Worm (Caenorhabditis elegans) whole organism, L4 larva: Measurements from ENCODE around the gene Y46H3C.5.
A peak's percentile ranks its signal among the peaks of the same experiment; 100 is the strongest.

Source experiments
- F10B5.3 ChIP-seq: sonication (generic microtip); optimal IDR thresholded peaks from 2 replicates; lab custom pipeline; 2016; ENCODE audit warnings: mild to moderate bottlenecking, missing genetic modification characterization, missing compliant biosample characterization
- F44E2.7 ChIP-seq: fragments of 200-800 bp; sonication (Bioruptor generic); IDR thresholded peaks from 2 replicates; pipeline ENCODE4 v2.1.2; 2022; ENCODE audit warnings: missing genetic modification characterization, missing compliant biosample characterization
- aly-2 ChIP-seq: sonication (generic microtip); optimal IDR thresholded peaks from 2 replicates; lab custom pipeline; 2018; ENCODE audit warnings: missing biosample characterization, missing genetic modification characterization
- ceh-62 ChIP-seq: sonication (generic microtip); optimal IDR thresholded peaks from 2 replicates; lab custom pipeline; 2017; ENCODE audit warnings: missing biosample characterization, missing genetic modification characterization
- cey-2 ChIP-seq: sonication (generic microtip); optimal IDR thresholded peaks from 3 replicates; lab custom pipeline; 2017; ENCODE audit warnings: missing genetic modification characterization, mild to moderate bottlenecking, missing compliant biosample characterization, antibody characterized with exemption, borderline replicate concordance; ENCODE audit not compliant: insufficient read depth
- daf-12 ChIP-seq: fragments of 150-350 bp; optimal IDR thresholded peaks from 2 replicates; lab custom pipeline; 2014; ENCODE audit warnings: missing biosample characterization, missing genetic modification reagents, missing genetic modification characterization
- daf-16 ChIP-seq, 3 experiments: sonication (generic microtip); optimal IDR thresholded peaks; 2 replicates each; lab custom pipeline; 2016 to 2017; ENCODE audit warnings: missing genetic modification characterization in 3 of 3, missing genetic modification reagents in 3 of 3, mild to moderate bottlenecking in 2 of 3, missing compliant biosample characterization in 2 of 3, missing biosample characterization in 1 of 3, moderate library complexity in 1 of 3
- dmd-8 ChIP-seq: fragments of 200-800 bp; sonication (Bioruptor generic); IDR thresholded peaks from 2 replicates; pipeline ENCODE4 v1.3.6; 2022; ENCODE audit warnings: missing genetic modification characterization, missing compliant biosample characterization
- dmd-9 ChIP-seq: fragments of 200-800 bp; sonication (Bioruptor generic); IDR thresholded peaks from 2 replicates; pipeline ENCODE4 v1.3.6; 2022; ENCODE audit warnings: missing genetic modification reagents, missing genetic modification characterization, missing compliant biosample characterization
- hif-1 ChIP-seq, 2 experiments: sonication (generic microtip); optimal IDR thresholded peaks; 2 replicates each; lab custom pipeline; 2016 to 2017; ENCODE audit warnings: missing compliant biosample characterization in 2 of 2, missing genetic modification characterization in 2 of 2, missing genetic modification reagents in 2 of 2, missing genotype in 2 of 2, mild to moderate bottlenecking in 1 of 2
- hlh-11 ChIP-seq: fragments of 200-800 bp; sonication (Bioruptor generic); optimal IDR thresholded peaks from 2 replicates; lab custom pipeline; 2018; ENCODE audit warnings: mild to moderate bottlenecking, missing genetic modification characterization, missing compliant biosample characterization
- lim-7 ChIP-seq: fragments of 200-800 bp; sonication (Bioruptor generic); IDR thresholded peaks from 2 replicates; pipeline ENCODE4 v1.3.6; 2022; ENCODE audit warnings: missing genetic modification characterization, missing compliant biosample characterization
- lin-29 ChIP-seq: fragments of 200-800 bp; sonication (Bioruptor generic); IDR thresholded peaks from 2 replicates; pipeline ENCODE4 v1.3.6; 2022; ENCODE audit warnings: missing genetic modification reagents, missing genetic modification characterization, missing compliant biosample characterization
- lin-39 ChIP-seq: fragments of 150-350 bp; optimal IDR thresholded peaks from 2 replicates; lab custom pipeline; 2014; ENCODE audit warnings: missing biosample characterization, missing genetic modification reagents, missing genetic modification characterization
- mdl-1 ChIP-seq, 2 experiments: fragments of 150-350 bp in 1 of 2; sonication (generic microtip) in 1 of 2; optimal IDR thresholded peaks; 2 replicates each; lab custom pipeline; 2014 to 2017; ENCODE audit warnings: missing biosample characterization in 2 of 2, missing genetic modification characterization in 2 of 2
- mes-2 ChIP-seq: sonication (generic microtip); optimal IDR thresholded peaks from 2 replicates; lab custom pipeline; 2016; ENCODE audit warnings: missing genotype, mild to moderate bottlenecking, missing genetic modification characterization, missing compliant biosample characterization; ENCODE audit not compliant: poor library complexity, severe bottlenecking
- nhr-111 ChIP-seq: fragments of 200-800 bp; sonication (Bioruptor generic); optimal IDR thresholded peaks from 2 replicates; lab custom pipeline; 2018; ENCODE audit warnings: mild to moderate bottlenecking, missing genetic modification characterization, missing compliant biosample characterization
- nhr-48 ChIP-seq: sonication (generic microtip); optimal IDR thresholded peaks from 2 replicates; lab custom pipeline; 2016; ENCODE audit warnings: mild to moderate bottlenecking, missing genetic modification characterization, missing compliant biosample characterization
- skn-1 ChIP-seq: fragments of 150-350 bp; optimal IDR thresholded peaks from 2 replicates; lab custom pipeline; 2014; ENCODE audit warnings: missing biosample characterization, missing genetic modification characterization
- spr-1 ChIP-seq: sonication (generic microtip); optimal IDR thresholded peaks from 2 replicates; lab custom pipeline; 2016; ENCODE audit warnings: mild to moderate bottlenecking, missing genetic modification characterization, missing compliant biosample characterization
- unc-39 ChIP-seq: sonication (generic microtip); optimal IDR thresholded peaks from 2 replicates; lab custom pipeline; 2017; ENCODE audit warnings: missing biosample characterization, missing genetic modification characterization
- zfp-2 ChIP-seq: sonication (generic microtip); optimal IDR thresholded peaks from 2 replicates; lab custom pipeline; 2016; ENCODE audit warnings: mild to moderate bottlenecking, missing genetic modification characterization, missing compliant biosample characterization
- zfp-3 ChIP-seq: fragments of 200-800 bp; sonication (Bioruptor generic); conservative IDR thresholded peaks from 2 replicates; pipeline ENCODE4 v1.3.6; 2022; ENCODE audit warnings: missing genetic modification reagents, missing genetic modification characterization, missing compliant biosample characterization

Gene Y46H3C.5

DNA sequence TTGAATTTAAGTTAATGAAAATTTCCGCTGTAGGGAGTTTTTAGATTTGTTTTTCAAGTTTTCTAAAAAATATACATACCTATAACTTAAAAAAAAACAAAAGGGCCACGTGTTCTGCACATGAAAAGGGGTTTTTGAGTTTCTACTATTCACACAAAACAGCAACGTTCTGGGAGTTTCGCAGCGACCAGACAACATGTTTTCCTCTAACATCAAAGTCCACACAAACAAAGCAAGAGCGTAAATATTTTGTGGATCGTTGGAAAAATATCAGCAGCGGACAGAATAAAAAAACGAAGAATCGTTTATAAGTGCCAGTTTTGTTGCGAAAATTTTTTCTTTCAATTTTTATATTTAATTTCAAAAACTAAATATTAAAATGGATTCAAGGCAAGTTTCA, 48.4 kb downstream of the Y46H3C.5 start, which contains the start of gene alh-2:
Gene alh-2 (plus strand): TSS at position 284 of the 400 bp plus-strand sequence.
- TF ChIP-seq nhr-111 (GFP tag; lab: Kevin White, UChicago) (no peak), zfp-2 (tag; lab: Kevin White, UChicago) (no peak), mes-2 (tag; lab: Kevin White, UChicago) (no peak), daf-16 (GFP tag; optimal IDR thresholded peaks at IDR 0.05; lab: Kevin White, UChicago) (peak in 1 of 2 experiments; percentile 96), daf-16 (tag; optimal IDR thresholded peaks at IDR 0.05; lab: Kevin White, UChicago) (no peak), mdl-1 (tag; optimal IDR thresholded peaks at IDR 0.05; lab: Kevin White, UChicago) (no peak), daf-12 (tag; lab: Kevin White, UChicago) (no peak)

ce11 chrV:1642768-1643167, 49.5 kb downstream of the Y46H3C.5 start:
- TF ChIP-seq dmd-8 (GFP tag; lab: Robert Waterston, UW) = 0 out of 2 replicates have a peak, but pooled peaks have one; percentile 25
- TF ChIP-seq F44E2.7 = peak; percentile 75; the same call in 1 of the 2 replicates
- no peak for TF ChIP-seq aly-2 (tag; lab: Kevin White, UChicago)

DNA sequence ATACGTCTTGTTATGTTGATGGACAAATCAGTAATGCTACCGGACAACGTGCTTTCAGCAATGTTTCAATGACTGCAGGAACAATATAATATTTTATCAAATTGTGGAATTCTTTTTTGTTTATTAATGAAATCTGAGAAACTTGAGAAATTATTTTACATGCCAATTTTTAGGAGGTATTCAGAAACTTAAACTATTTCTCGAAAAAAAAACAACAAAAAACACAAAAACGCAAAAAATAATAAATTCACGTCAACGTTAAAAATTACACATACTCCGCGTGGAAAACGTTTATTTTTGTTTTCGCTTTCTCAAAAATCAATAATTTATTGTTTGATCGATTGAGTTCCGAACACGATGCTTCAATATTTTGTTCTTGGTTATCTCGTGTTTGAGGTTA, 50.1 kb downstream of the Y46H3C.5 start, which contains the start of gene Y46H3D.1:
Gene Y46H3D.1 (plus strand): TSS at position 301 of the 400 bp plus-strand sequence.
- no peak for TF ChIP-seq dmd-9 (GFP tag; lab: Robert Waterston, UW)
- no peak for TF ChIP-seq nhr-48 (tag; lab: Kevin White, UChicago)
- TF ChIP-seq hlh-11 (tag; lab: Kevin White, UChicago) = no peak
- TF ChIP-seq ceh-62 (tag; lab: Kevin White, UChicago) = no peak
- TF ChIP-seq skn-1 (tag; lab: Kevin White, UChicago) = no peak
- TF ChIP-seq cey-2 = no peak
- no peak for TF ChIP-seq unc-39 (tag; lab: Kevin White, UChicago)
- no peak for TF ChIP-seq F10B5.3 (tag; lab: Kevin White, UChicago)
- TF ChIP-seq zfp-3 = no peak
- no peak for TF ChIP-seq lin-39 (tag; lab: Kevin White, UChicago)
- TF ChIP-seq aly-2 (tag; lab: Kevin White, UChicago) = no peak
- no peak for TF ChIP-seq spr-1 (tag; lab: Kevin White, UChicago)
- no peak for TF ChIP-seq lim-7 (GFP tag; lab: Robert Waterston, UW)
- TF ChIP-seq lin-29 (GFP tag; lab: Robert Waterston, UW) = no peak
- TF ChIP-seq hif-1 (tag; optimal IDR thresholded peaks at IDR 0.05; lab: Kevin White, UChicago) = no peak
- TF ChIP-seq, all 104 proteins: peak for 0
